Worm (Caenorhabditis elegans) whole organism, young adult: ENCODE data around the gene serp-1.2.

Experiments used
- F55B11.4 ChIP-seq: sonication (generic microtip); optimal IDR thresholded peaks from 2 replicates; lab custom pipeline; 2016; ENCODE audit warnings: missing compliant biosample characterization, missing genetic modification characterization, borderline replicate concordance; ENCODE audit not compliant: insufficient read depth
- F57C9.4 ChIP-seq: sonication (generic microtip); optimal IDR thresholded peaks from 2 replicates; lab custom pipeline; 2017; ENCODE audit warnings: mild to moderate bottlenecking, missing genetic modification characterization, missing compliant biosample characterization

DNA sequence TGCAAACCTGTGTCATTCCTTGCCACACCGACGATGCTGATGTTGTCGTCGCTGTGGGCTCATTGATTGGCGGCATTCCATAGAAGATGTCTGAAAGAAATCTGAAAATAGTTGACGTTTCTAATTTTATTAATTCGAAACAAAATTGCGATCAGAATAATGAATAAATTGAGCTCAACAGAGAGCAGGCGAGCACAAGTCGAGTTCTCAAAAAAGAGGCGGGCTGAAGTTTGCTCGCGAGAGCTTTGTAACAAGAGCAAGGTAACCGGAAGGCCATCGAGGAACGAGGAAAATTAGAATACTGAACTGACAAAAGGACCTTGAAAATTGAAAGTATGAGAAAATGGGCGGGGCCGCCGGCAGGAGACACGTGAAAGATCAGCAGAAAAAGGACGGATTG, 11.0 kb downstream of the serp-1.2 start, which contains the start of gene nhr-66:
- TF ChIP-seq F57C9.4 (tag; lab: Kevin White, UChicago) (no peak), F55B11.4 (no peak)
